Fruit fly (Drosophila melanogaster) whole organism, prepupa: ENCODE results near the gene EMC3.

Experiments used
- CG8119 ChIP-seq: fragments of 200-800 bp; sonication (Bioruptor generic); IDR thresholded peaks from 3 replicates; pipeline ENCODE4 v1.3.6; 2022; ENCODE audit warnings: missing biosample characterization, missing genetic modification characterization
- Eip75B ChIP-seq: fragments of 200-800 bp; sonication (Bioruptor generic); optimal IDR thresholded peaks from 3 replicates; lab custom pipeline; 2016; ENCODE audit warnings: missing biosample characterization, missing genetic modification characterization
- Lpt ChIP-seq: fragments of 200-800 bp; sonication (Bioruptor generic); optimal IDR thresholded peaks from 3 replicates; lab custom pipeline; 2016; ENCODE audit warnings: missing biosample characterization, missing genetic modification characterization

DNA sequence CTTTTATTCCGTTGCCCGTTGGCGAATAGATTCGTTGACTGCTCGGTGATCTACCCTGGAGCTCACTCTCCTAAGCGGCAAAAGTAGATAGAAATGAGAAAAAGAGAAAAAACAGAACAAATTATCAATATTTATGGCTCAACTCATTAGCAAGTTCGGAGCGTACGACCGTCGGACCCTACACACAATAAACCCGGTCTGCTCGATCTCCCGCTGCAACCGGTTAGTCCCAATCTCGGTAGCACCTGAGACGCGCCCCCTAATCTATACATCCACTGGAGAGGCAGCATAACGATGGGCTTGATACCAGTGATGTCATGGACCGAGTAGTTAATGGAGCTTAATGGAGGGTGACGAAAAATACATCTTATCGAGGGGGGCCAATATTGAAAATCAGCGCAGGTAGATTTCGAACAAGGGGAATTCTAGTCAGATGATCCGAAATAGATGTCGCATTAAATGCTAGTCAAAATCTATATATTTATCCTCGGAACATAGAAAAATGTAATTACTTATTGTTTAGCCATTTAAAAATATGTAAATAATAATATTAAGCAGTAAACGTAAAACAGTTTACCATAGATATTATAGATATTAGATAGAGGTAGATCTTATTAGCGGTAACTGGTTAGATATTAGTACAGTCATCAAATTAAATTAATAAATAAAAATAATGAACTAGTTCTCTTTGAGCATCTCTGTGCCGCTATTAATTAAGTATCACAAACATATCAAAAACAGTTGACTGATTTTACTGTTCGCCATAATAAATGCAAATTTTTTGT is 45.0 kb downstream of the EMC3 start, which contains the start of gene CG7296:
- TF ChIP-seq Lpt (GFP tag; lab: Kevin White, UChicago) (no peak), Eip75B (GFP tag; lab: Kevin White, UChicago) (no peak), CG8119 (no peak)
